Fruit fly (Drosophila melanogaster): Measurements from ENCODE around the gene RhoGAP92B.
A peak's percentile ranks its signal among the peaks of the same experiment; 100 is the strongest.

The RhoGAP92B gene

dm6 chr3R:19892046-19892445 lies 12.9 kb upstream of the RhoGAP92B start (continued):
- peak; percentile 76 for TF ChIP-seq CG32532 (GFP tag; IDR thresholded peaks at IDR 0.05)
- TF ChIP-seq CG6791 (GFP tag; IDR thresholded peaks at IDR 0.05; ENCODE audit: partially characterized antibody): no peak
- TF ChIP-seq ken (GFP tag; IDR thresholded peaks at IDR 0.05): peak; percentile 71; the same call in 1 of the 3 replicates
- TF ChIP-seq Mad (GFP tag; optimal IDR thresholded peaks at IDR 0.05): peak; percentile 29
- TF ChIP-seq stc (GFP tag; IDR thresholded peaks at IDR 0.05): peak; percentile 69
- TF ChIP-seq ftz-f1 (GFP tag; optimal IDR thresholded peaks at IDR 0.05): no peak
- TF ChIP-seq CG6254 (GFP tag; optimal IDR thresholded peaks at IDR 0.05): peak; percentile 53
- TF ChIP-seq Adf1 (GFP tag; IDR thresholded peaks at IDR 0.05): 0 out of 2 replicates have a peak, but pooled peaks have one; percentile 10
- TF ChIP-seq jumu (GFP tag; optimal IDR thresholded peaks at IDR 0.05): peak; percentile 80
- TF ChIP-seq CG9817 (tag; optimal IDR thresholded peaks at IDR 0.05): peak; percentile 72
- no peak for TF ChIP-seq hb (GFP tag; IDR thresholded peaks at IDR 0.05; ENCODE audit: partially characterized antibody)
- peak; percentile 23 for TF ChIP-seq Hr3 (GFP tag; optimal IDR thresholded peaks at IDR 0.05)
- no peak for TF ChIP-seq Elba2 (GFP tag; optimal IDR thresholded peaks at IDR 0.05)
- TF ChIP-seq CG11085 (GFP tag; IDR thresholded peaks at IDR 0.05): peak; percentile 45; the same call in 1 of the 2 replicates
- no peak for TF ChIP-seq HLHmδ (GFP tag; optimal IDR thresholded peaks at IDR 0.05)
- TF ChIP-seq grn (GFP tag; optimal IDR thresholded peaks at IDR 0.05): no peak
- TF ChIP-seq Doc2 (GFP tag; IDR thresholded peaks at IDR 0.05): no peak
- peak; percentile 65 for TF ChIP-seq CG12391 (tag; optimal IDR thresholded peaks at IDR 0.05)
- TF ChIP-seq cg (GFP tag; optimal IDR thresholded peaks at IDR 0.05): no peak
- peak; percentile 68 for TF ChIP-seq CG13424 (tag; optimal IDR thresholded peaks at IDR 0.05)
- TF ChIP-seq pros (GFP tag; optimal IDR thresholded peaks at IDR 0.05): no peak
- TF ChIP-seq CG2875 (GFP tag; optimal IDR thresholded peaks at IDR 0.05): peak; percentile 24
- peak; percentile 80 for TF ChIP-seq ems (GFP tag; optimal IDR thresholded peaks at IDR 0.05)
- TF ChIP-seq Nf-YA (GFP tag; IDR thresholded peaks at IDR 0.05): 0 out of 2 replicates have a peak, but pooled peaks have one; percentile 43
- no peak for TF ChIP-seq zen (tag; optimal IDR thresholded peaks at IDR 0.05)
- peak; percentile 89 for TF ChIP-seq CG1603 (tag; optimal IDR thresholded peaks at IDR 0.05)
- peak; percentile 76 for TF ChIP-seq Side (GFP tag; optimal IDR thresholded peaks at IDR 0.05)
- TF ChIP-seq hkb (optimal IDR thresholded peaks at IDR 0.05): no peak
- peak; percentile 74 for TF ChIP-seq hkb (GFP tag; IDR thresholded peaks at IDR 0.05)
- TF ChIP-seq BEAF-32 (GFP tag; optimal IDR thresholded peaks at IDR 0.05): no peak
- TF ChIP-seq aop (GFP tag; IDR thresholded peaks at IDR 0.05): no peak
- TF ChIP-seq CG16813 (GFP tag; IDR thresholded peaks at IDR 0.05; ENCODE audit: partially characterized antibody): no peak
- TF ChIP-seq CG7963 (GFP tag; IDR thresholded peaks at IDR 0.05; ENCODE audit: partially characterized antibody): peak; percentile 34; the same call in 1 of the 3 replicates
- TF ChIP-seq gsb-n (tag; optimal IDR thresholded peaks at IDR 0.05): peak; percentile 48
- TF ChIP-seq TFAM (GFP tag; optimal IDR thresholded peaks at IDR 0.05): no peak
- TF ChIP-seq CG15601 (tag; optimal IDR thresholded peaks at IDR 0.05): peak; percentile 45
- TF ChIP-seq CG33557 (GFP tag; optimal IDR thresholded peaks at IDR 0.05): peak; percentile 40
- peak; percentile 82 for TF ChIP-seq CG11456 (GFP tag; IDR thresholded peaks at IDR 0.05)
- peak; percentile 31 for TF ChIP-seq CG12744 (GFP tag; optimal IDR thresholded peaks at IDR 0.05)
- peak; percentile 17 for TF ChIP-seq Fer2 (tag; optimal IDR thresholded peaks at IDR 0.05)
- no peak for TF ChIP-seq D (optimal IDR thresholded peaks at IDR 0.05)
- TF ChIP-seq D (GFP tag; optimal IDR thresholded peaks at IDR 0.05): peak; percentile 59
- TF ChIP-seq Drgx (GFP tag; IDR thresholded peaks at IDR 0.05): peak; percentile 68
- TF ChIP-seq Bdp1 (GFP tag; optimal IDR thresholded peaks at IDR 0.05): peak; percentile 12
- peak; percentile 73 for TF ChIP-seq NC2β (GFP tag; optimal IDR thresholded peaks at IDR 0.05)
- TF ChIP-seq tin (GFP tag; optimal IDR thresholded peaks at IDR 0.05): peak; percentile 74
- TF ChIP-seq Hsf (GFP tag; optimal IDR thresholded peaks at IDR 0.05): peak; percentile 61
- peak in 1 of 2 experiments; percentile 63 for TF ChIP-seq Eip74EF (GFP tag; optimal IDR thresholded peaks at IDR 0.05)
- TF ChIP-seq lola (GFP tag; optimal IDR thresholded peaks at IDR 0.05): peak in 1 of 3 experiments; percentile 37
- peak; percentile 77 for TF ChIP-seq gem (tag; optimal IDR thresholded peaks at IDR 0.05)

All from whole organism, embryonic.